Worm (Caenorhabditis elegans) whole organism, late embryonic: Measurements from ENCODE around the gene fipr-5.

Source experiments
- C38D4.7 ChIP-seq: fragments of 200-800 bp; sonication (Bioruptor generic); optimal IDR thresholded peaks from 2 replicates; lab custom pipeline; 2018; ENCODE audit warnings: mild to moderate bottlenecking, missing genetic modification characterization, moderate library complexity, missing compliant biosample characterization
- F13H6.1 ChIP-seq: sonication (generic microtip); optimal IDR thresholded peaks from 2 replicates; lab custom pipeline; 2016; ENCODE audit warnings: missing genetic modification characterization, missing compliant biosample characterization
- K02D7.2 ChIP-seq: sonication (generic microtip); optimal IDR thresholded peaks from 2 replicates; lab custom pipeline; 2017; ENCODE audit warnings: mild to moderate bottlenecking, missing genetic modification characterization, missing compliant biosample characterization
- ceh-14 ChIP-seq: sonication (generic microtip); optimal IDR thresholded peaks from 2 replicates; lab custom pipeline; 2016; ENCODE audit warnings: missing genotype, missing genetic modification characterization, missing compliant biosample characterization
- ceh-18 ChIP-seq: sonication (generic microtip); optimal IDR thresholded peaks from 2 replicates; lab custom pipeline; 2016; ENCODE audit warnings: missing genetic modification characterization, missing compliant biosample characterization
- ceh-19 ChIP-seq: fragments of 200-800 bp; sonication (Bioruptor generic); optimal IDR thresholded peaks from 2 replicates; lab custom pipeline; 2018; ENCODE audit warnings: mild to moderate bottlenecking, missing genetic modification characterization, missing compliant biosample characterization
- ceh-22 ChIP-seq: sonication (generic microtip); optimal IDR thresholded peaks from 2 replicates; lab custom pipeline; 2017; ENCODE audit warnings: missing biosample characterization, missing genetic modification characterization
- ceh-24 ChIP-seq: sonication (generic microtip); optimal IDR thresholded peaks from 2 replicates; lab custom pipeline; 2016; ENCODE audit warnings: mild to moderate bottlenecking, missing genetic modification characterization, missing compliant biosample characterization
- ceh-31 ChIP-seq: sonication (generic microtip); optimal IDR thresholded peaks from 2 replicates; lab custom pipeline; 2016; ENCODE audit warnings: missing genetic modification characterization, missing compliant biosample characterization
- ceh-34 ChIP-seq: sonication (generic microtip); optimal IDR thresholded peaks from 2 replicates; lab custom pipeline; 2016; ENCODE audit warnings: mild to moderate bottlenecking, missing genetic modification characterization, missing compliant biosample characterization
- ceh-48 ChIP-seq: sonication (generic microtip); optimal IDR thresholded peaks from 2 replicates; lab custom pipeline; 2016; ENCODE audit warnings: missing genetic modification characterization, inconsistent platforms, missing compliant biosample characterization
- ceh-6 ChIP-seq: fragments of 200-800 bp; sonication (Bioruptor generic); optimal IDR thresholded peaks from 2 replicates; lab custom pipeline; 2018; ENCODE audit warnings: mild to moderate bottlenecking, missing genetic modification characterization, missing compliant biosample characterization
- dmd-4 ChIP-seq: sonication (generic microtip); optimal IDR thresholded peaks from 2 replicates; lab custom pipeline; 2016; ENCODE audit warnings: borderline replicate concordance, missing genetic modification characterization, missing compliant biosample characterization
- dve-1 ChIP-seq: sonication (generic microtip); optimal IDR thresholded peaks from 2 replicates; lab custom pipeline; 2017; ENCODE audit warnings: antibody characterized with exemption, mild to moderate bottlenecking, missing genetic modification characterization, missing compliant biosample characterization
- elt-4 ChIP-seq: sonication (generic microtip); optimal IDR thresholded peaks from 2 replicates; lab custom pipeline; 2016; ENCODE audit warnings: missing genetic modification characterization, missing compliant biosample characterization
- ets-4 ChIP-seq: sonication (generic microtip); optimal IDR thresholded peaks from 2 replicates; lab custom pipeline; 2016; ENCODE audit warnings: missing genetic modification characterization, missing compliant biosample characterization
- fkh-10 ChIP-seq: fragments of 150-350 bp; optimal IDR thresholded peaks from 2 replicates; lab custom pipeline; 2014; ENCODE audit warnings: missing biosample characterization, missing genetic modification reagents, missing genetic modification characterization
- hlh-15 ChIP-seq: sonication (generic microtip); optimal IDR thresholded peaks from 2 replicates; lab custom pipeline; 2016; ENCODE audit warnings: missing genetic modification characterization, missing compliant biosample characterization
- hlh-30 ChIP-seq: sonication (generic microtip); optimal IDR thresholded peaks from 2 replicates; lab custom pipeline; 2017; ENCODE audit warnings: antibody characterized with exemption, missing genetic modification characterization, missing compliant biosample characterization; ENCODE audit not compliant: insufficient read depth
- nfya-1 ChIP-seq: sonication (generic microtip); optimal IDR thresholded peaks from 2 replicates; lab custom pipeline; 2017; ENCODE audit warnings: missing genetic modification characterization, mild to moderate bottlenecking, missing compliant biosample characterization, antibody characterized with exemption, moderate library complexity
- odd-2 ChIP-seq: sonication (generic microtip); optimal IDR thresholded peaks from 2 replicates; lab custom pipeline; 2017; ENCODE audit warnings: antibody characterized with exemption, mild to moderate bottlenecking, missing genetic modification characterization, missing compliant biosample characterization
- pag-3 ChIP-seq: sonication (generic microtip); optimal IDR thresholded peaks from 2 replicates; lab custom pipeline; 2016; ENCODE audit warnings: missing compliant biosample characterization, missing genetic modification characterization, borderline replicate concordance
- pat-9 ChIP-seq: fragments of 200-800 bp; sonication (Bioruptor generic); optimal IDR thresholded peaks from 2 replicates; lab custom pipeline; 2018; ENCODE audit warnings: mild to moderate bottlenecking, missing genetic modification characterization, moderate library complexity, missing compliant biosample characterization
- pax-1 ChIP-seq: fragments of 150-350 bp; optimal IDR thresholded peaks from 2 replicates; lab custom pipeline; 2014; ENCODE audit warnings: missing biosample characterization, missing genetic modification characterization
- pha-2 ChIP-seq: sonication (generic microtip); optimal IDR thresholded peaks from 2 replicates; lab custom pipeline; 2017; ENCODE audit warnings: mild to moderate bottlenecking, missing genetic modification characterization, missing compliant biosample characterization
- pha-4 ChIP-seq: fragments of 150-350 bp; optimal IDR thresholded peaks from 2 replicates; lab custom pipeline; 2018; ENCODE audit warnings: missing biosample characterization, missing genetic modification reagents, missing genetic modification characterization
- pqm-1 ChIP-seq: sonication (generic microtip); optimal IDR thresholded peaks from 2 replicates; lab custom pipeline; 2016; ENCODE audit warnings: missing genetic modification characterization, missing compliant biosample characterization
- ref-2 ChIP-seq: sonication (generic microtip); optimal IDR thresholded peaks from 2 replicates; lab custom pipeline; 2016; ENCODE audit warnings: missing genetic modification characterization, missing compliant biosample characterization
- sdc-2 ChIP-seq: sonication (generic microtip); optimal IDR thresholded peaks from 2 replicates; lab custom pipeline; 2016; ENCODE audit warnings: missing genotype, missing genetic modification characterization, missing compliant biosample characterization
- tbx-2 ChIP-seq: sonication (generic microtip); optimal IDR thresholded peaks from 2 replicates; lab custom pipeline; 2016; ENCODE audit warnings: missing genetic modification characterization, missing compliant biosample characterization
- unc-3 ChIP-seq, 2 experiments: fragments of 200-800 bp in 1 of 2; sonication (Bioruptor generic) in 1 of 2; sonication (generic microtip) in 1 of 2; conservative IDR thresholded peaks in 1 of 2; optimal IDR thresholded peaks in 1 of 2; 2 replicates each; pipeline versions ENCODE4 v1.3.6 to Lab custom; 2016 to 2022; ENCODE audit warnings: missing compliant biosample characterization in 2 of 2, missing genetic modification characterization in 2 of 2, missing genetic modification reagents in 1 of 2
- unc-42 ChIP-seq: sonication (generic microtip); optimal IDR thresholded peaks from 2 replicates; lab custom pipeline; 2016; ENCODE audit warnings: missing genotype, missing genetic modification characterization, missing compliant biosample characterization
- unc-86 ChIP-seq: sonication (generic microtip); optimal IDR thresholded peaks from 2 replicates; lab custom pipeline; 2016; ENCODE audit warnings: missing genetic modification characterization, missing compliant biosample characterization
- ztf-16 ChIP-seq: sonication (generic microtip); optimal IDR thresholded peaks from 2 replicates; lab custom pipeline; 2017; ENCODE audit warnings: missing genetic modification characterization, missing compliant biosample characterization

The fipr-5 gene

DNA sequence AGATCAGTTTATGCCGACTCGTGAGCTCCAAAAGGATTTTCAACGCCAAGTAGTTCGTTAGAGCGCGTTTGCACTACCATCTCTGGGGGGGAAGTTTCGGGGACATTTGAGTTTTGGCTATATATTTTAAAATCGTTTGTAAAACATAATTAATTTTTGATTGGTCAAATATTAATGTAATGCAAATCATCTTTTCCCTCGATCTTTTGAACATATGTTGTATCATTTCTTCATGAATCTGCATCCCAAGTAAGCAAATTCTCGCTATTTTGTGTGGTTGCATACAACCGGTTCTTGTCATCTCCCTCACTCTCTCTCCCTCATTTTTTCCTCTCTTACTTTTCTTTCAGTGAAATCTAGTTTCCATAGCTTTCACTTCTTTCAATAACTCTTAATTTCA lies 43.1 kb downstream of the fipr-5 start (continued):
- no peak for TF ChIP-seq dve-1
- TF ChIP-seq K02D7.2 (tag; lab: Kevin White, UChicago): no peak
- no peak for TF ChIP-seq ceh-19 (GFP tag; lab: Kevin White, UChicago)
- no peak for TF ChIP-seq ceh-22
- TF ChIP-seq dmd-4 (tag; lab: Kevin White, UChicago): no peak
- TF ChIP-seq elt-4 (tag; lab: Kevin White, UChicago): no peak
- no peak for TF ChIP-seq ceh-24
- TF ChIP-seq pha-2: no peak
- TF ChIP-seq fkh-10 (GFP tag; lab: Kevin White, UChicago): no peak
- TF ChIP-seq pag-3: no peak
- TF ChIP-seq pat-9 (tag; lab: Kevin White, UChicago): no peak
- no peak for TF ChIP-seq pha-4 (tag; lab: Kevin White, UChicago)
- no peak for TF ChIP-seq C38D4.7 (GFP tag; lab: Kevin White, UChicago)
- TF ChIP-seq pqm-1: no peak
- TF ChIP-seq sdc-2 (tag; lab: Kevin White, UChicago): peak; percentile 23
- TF ChIP-seq hlh-15 (tag; lab: Kevin White, UChicago): no peak
- TF ChIP-seq pax-1 (tag; lab: Kevin White, UChicago): no peak
- no peak for TF ChIP-seq odd-2 (tag; lab: Kevin White, UChicago)

DNA sequence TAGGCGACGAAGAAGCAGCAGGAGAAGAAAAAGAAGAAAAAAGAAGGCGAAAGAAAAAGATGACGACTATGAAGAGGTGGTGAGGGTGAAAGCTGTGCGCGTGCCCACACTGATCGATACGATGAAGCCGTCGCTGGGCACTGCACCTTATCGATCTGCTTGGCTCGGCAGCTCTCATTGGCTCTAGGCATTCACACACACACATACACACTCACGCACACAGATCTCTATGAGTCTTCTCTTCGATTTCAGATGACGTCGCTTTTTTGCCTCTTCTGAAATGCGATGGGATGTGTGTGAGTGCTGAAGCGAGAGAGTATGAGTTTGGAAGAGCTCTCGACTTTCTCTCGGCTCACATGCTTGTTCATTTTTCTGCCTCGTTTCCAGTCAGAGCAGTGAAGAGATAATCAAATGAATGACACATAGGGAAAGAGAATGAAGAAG lies 46.6 kb downstream of the fipr-5 start:
- TF ChIP-seq unc-42 (tag; lab: Kevin White, UChicago) (peak; percentile 96), ref-2 (no peak), F13H6.1 (no peak), ets-4 (tag; lab: Kevin White, UChicago) (no peak), nfya-1 (peak; percentile 96), ceh-31 (tag; lab: Kevin White, UChicago) (peak; percentile 82), ceh-6 (GFP tag; lab: Kevin White, UChicago) (no peak), unc-86 (tag; lab: Kevin White, UChicago) (no peak), ceh-19 (GFP tag; lab: Kevin White, UChicago) (peak; percentile 31), ceh-18 (peak; percentile 41), ceh-48 (peak; percentile 99), unc-3 (GFP tag; conservative IDR thresholded peaks at IDR 0.05; lab: Robert Waterston, UW) (no peak), unc-3 (tag; optimal IDR thresholded peaks at IDR 0.05; lab: Kevin White, UChicago) (peak; percentile 32), hlh-15 (tag; lab: Kevin White, UChicago) (no peak), tbx-2 (tag; lab: Kevin White, UChicago) (peak; percentile 37), sdc-2 (tag; lab: Kevin White, UChicago) (no peak), ceh-14 (tag; lab: Kevin White, UChicago) (peak; percentile 83), elt-4 (tag; lab: Kevin White, UChicago) (no peak), ztf-16 (tag; lab: Kevin White, UChicago) (no peak), hlh-30 (tag; lab: Kevin White, UChicago) (peak; percentile 66), ceh-34 (tag; lab: Kevin White, UChicago) (peak; percentile 24)

DNA sequence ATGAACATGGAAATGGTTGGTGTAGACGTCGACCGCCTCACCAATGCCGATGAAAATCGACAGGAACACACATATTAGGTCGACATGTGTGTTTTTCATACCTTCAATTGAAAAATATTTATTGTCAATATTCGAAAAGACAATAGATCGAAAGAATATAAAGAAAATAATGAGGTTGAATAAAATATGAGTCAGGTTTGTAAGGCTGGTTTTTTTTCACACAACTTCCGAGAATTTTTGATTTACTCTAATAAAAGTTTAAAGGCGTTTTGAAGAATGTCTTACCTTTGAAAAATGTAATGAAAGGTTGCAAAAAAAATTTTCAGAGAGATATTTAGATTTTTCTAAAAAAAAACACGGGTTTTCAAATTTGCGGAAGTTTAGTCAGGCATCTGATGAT lies 47.6 kb downstream of the fipr-5 start, which contains the start of gene egl-3:
Gene egl-3 (minus strand): TSS at position 101 of the 400 bp plus-strand sequence.
- TF ChIP-seq hlh-15 (tag; lab: Kevin White, UChicago): no peak
- no peak for TF ChIP-seq pat-9 (tag; lab: Kevin White, UChicago)
- TF ChIP-seq, all 69 proteins: peak for 0
